Worm (Caenorhabditis elegans): ENCODE results near the gene abt-4.

DNA sequence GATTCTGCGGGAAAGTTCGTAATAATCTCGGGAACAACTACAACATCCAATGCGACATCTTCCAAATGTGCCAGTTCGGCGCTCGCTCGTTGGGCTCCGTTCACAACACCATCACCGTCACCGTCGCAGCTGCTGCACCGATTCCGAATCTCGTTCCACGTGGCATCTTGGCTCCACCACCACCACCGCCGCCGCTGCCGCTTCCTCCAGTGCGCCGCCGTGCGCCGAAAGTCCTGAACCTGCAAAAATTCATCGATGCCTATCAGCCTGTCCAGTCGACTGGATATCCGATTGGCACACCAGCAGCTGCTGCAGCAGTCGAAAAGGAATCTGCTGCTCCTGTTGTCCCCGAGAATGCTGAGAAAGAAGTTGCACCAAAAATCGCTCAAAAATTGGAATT is 32.1 kb downstream of the abt-4 start:
- TF ChIP-seq madf-2 (tag; optimal IDR thresholded peaks at IDR 0.05), result no peak
- no peak for TF ChIP-seq mec-3 (tag; optimal IDR thresholded peaks at IDR 0.05; ENCODE audit: borderline replicate concordance)
- TF ChIP-seq unc-55 (GFP tag; optimal IDR thresholded peaks at IDR 0.05), result no peak
- TF ChIP-seq pha-4 (tag; optimal IDR thresholded peaks at IDR 0.05), result no peak
- no peak for TF ChIP-seq elt-2 (tag; optimal IDR thresholded peaks at IDR 0.05)
- no peak for TF ChIP-seq tbx-2 (tag; optimal IDR thresholded peaks at IDR 0.05)
- TF ChIP-seq tbx-7 (tag; optimal IDR thresholded peaks at IDR 0.05), result no peak
- no peak for TF ChIP-seq ref-2 (tag; optimal IDR thresholded peaks at IDR 0.05)
- TF ChIP-seq sdc-2 (tag; optimal IDR thresholded peaks at IDR 0.05), result no peak
- no peak for TF ChIP-seq T23F11.4 (GFP tag; optimal IDR thresholded peaks at IDR 0.05)
- no peak for TF ChIP-seq hlh-13 (GFP tag; optimal IDR thresholded peaks at IDR 0.05)
- no peak for TF ChIP-seq nhr-11 (tag; optimal IDR thresholded peaks at IDR 0.05)
- no peak for TF ChIP-seq hlh-30 (tag; optimal IDR thresholded peaks at IDR 0.05; ENCODE audit: insufficient read depth)
- no peak for TF ChIP-seq hlh-6 (tag; optimal IDR thresholded peaks at IDR 0.05)
